Worm (Caenorhabditis elegans) whole organism, midembryonic: ENCODE results near the gene tbx-11.

Experiments
- T22C8.4 ChIP-seq: fragments of 200-800 bp; sonication (Bioruptor generic); IDR thresholded peaks from 2 replicates; pipeline ENCODE4 v1.3.6; 2022; ENCODE audit warnings: missing genetic modification characterization, missing compliant biosample characterization
- cog-1 ChIP-seq: sonication (generic microtip); optimal IDR thresholded peaks from 2 replicates; lab custom pipeline; 2016; ENCODE audit warnings: missing genetic modification characterization, missing compliant biosample characterization
- flt-1 ChIP-seq: fragments of 200-800 bp; sonication (Bioruptor generic); IDR thresholded peaks from 2 replicates; pipeline ENCODE4 v1.3.6; 2022; ENCODE audit warnings: missing genetic modification characterization, missing compliant biosample characterization
- klf-2 ChIP-seq: fragments of 200-800 bp; sonication (Bioruptor generic); conservative IDR thresholded peaks from 2 replicates; pipeline ENCODE4 v1.3.6; 2022; ENCODE audit warnings: missing genetic modification reagents, missing genetic modification characterization, missing compliant biosample characterization
- ref-1 ChIP-seq: fragments of 200-800 bp; sonication (Bioruptor generic); conservative IDR thresholded peaks from 2 replicates; pipeline ENCODE4 v1.3.6; 2022; ENCODE audit warnings: missing genetic modification reagents, missing genetic modification characterization, missing compliant biosample characterization
- tab-1 ChIP-seq: fragments of 200-800 bp; sonication (Bioruptor generic); IDR thresholded peaks from 2 replicates; pipeline ENCODE4 v1.3.6; 2022; ENCODE audit warnings: missing genetic modification characterization, missing compliant biosample characterization
- ztf-23 ChIP-seq: fragments of 200-800 bp; sonication (Bioruptor generic); IDR thresholded peaks from 2 replicates; pipeline ENCODE4 v1.3.6; 2022; ENCODE audit warnings: missing genetic modification reagents, missing genetic modification characterization, missing compliant biosample characterization

DNA sequence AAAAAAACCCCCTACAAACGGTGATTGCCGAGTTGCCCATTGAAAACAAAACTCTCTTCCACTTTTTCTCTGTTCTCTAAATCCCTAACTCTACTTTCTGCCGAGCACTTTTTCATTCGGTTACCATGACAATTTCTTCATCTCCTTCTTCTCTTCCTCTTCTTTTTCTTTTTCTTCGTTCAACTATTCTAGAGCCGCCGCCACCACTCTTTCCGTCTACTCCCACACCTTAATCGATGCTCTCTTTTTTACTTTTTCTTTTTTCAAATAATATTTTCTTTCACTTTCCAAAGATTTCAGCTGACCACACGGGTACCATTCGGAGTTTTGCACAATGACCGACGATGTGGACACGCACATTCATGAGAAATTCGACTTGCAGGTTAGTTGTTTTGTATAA, 20.8 kb upstream of the tbx-11 start, which contains the start of gene mapk-15:
- TF ChIP-seq ztf-23 (GFP tag; lab: Robert Waterston, UW) (no peak), flt-1 (GFP tag; lab: Robert Waterston, UW) (no peak), cog-1 (tag; lab: Kevin White, UChicago) (no peak), ref-1 (GFP tag; lab: Robert Waterston, UW) (no peak), tab-1 (GFP tag; lab: Robert Waterston, UW) (no peak), T22C8.4 (GFP tag; lab: Robert Waterston, UW) (no peak), klf-2 (no peak)
